Worm (Caenorhabditis elegans): ENCODE data around the gene Y52E8A.6.

- TF ChIP-seq nhr-12 (tag; optimal IDR thresholded peaks at IDR 0.05) (no peak), ztf-11 (tag; optimal IDR thresholded peaks at IDR 0.05) (no peak), snpc-4 (tag; optimal IDR thresholded peaks at IDR 0.05) (no peak), ama-1 (optimal IDR thresholded peaks at IDR 0.05) (no peak), nhr-11 (tag; optimal IDR thresholded peaks at IDR 0.05) (no peak), ztf-4 (tag; optimal IDR thresholded peaks at IDR 0.05) (no peak), lin-13 (GFP tag; optimal IDR thresholded peaks at IDR 0.05) (no peak)
Observed at ce11 chrII:4291799-4292198, 28.0 kb downstream of the Y52E8A.6 start.

Measured in whole organism, L2 larva.